Fruit fly (Drosophila melanogaster): ENCODE measurements around the gene sti.

dm6 chr3L:12465229-12465628 lies 49.4 kb downstream of the sti start:
- no peak for TF ChIP-seq Hr78 (GFP tag; optimal IDR thresholded peaks at IDR 0.05)
- no peak for TF ChIP-seq dsf (GFP tag; optimal IDR thresholded peaks at IDR 0.05; ENCODE audit: borderline replicate concordance)
- TF ChIP-seq dmrt93B (GFP tag; optimal IDR thresholded peaks at IDR 0.05): no peak
- no peak for TF ChIP-seq psq (GFP tag; optimal IDR thresholded peaks at IDR 0.05)
- TF ChIP-seq lola (GFP tag; optimal IDR thresholded peaks at IDR 0.05): no peak
- TF ChIP-seq CG9705 (GFP tag; optimal IDR thresholded peaks at IDR 0.05): no peak

Measured in whole organism, wandering third instar larva.